Fruit fly (Drosophila melanogaster) whole organism, embryonic: ENCODE measurements around the gene CG43850.
A peak's percentile ranks its signal among the peaks of the same experiment; 100 is the strongest.

Source experiments
- CG10147 ChIP-seq: fragments of 200-800 bp; sonication (Bioruptor generic); optimal IDR thresholded peaks from 2 replicates; lab custom pipeline; 2019; ENCODE audit warnings: missing biosample characterization, mild to moderate bottlenecking, missing genetic modification characterization, moderate library complexity
- CG12236 ChIP-seq: fragments of 200-800 bp; sonication (Bioruptor generic); optimal IDR thresholded peaks from 2 replicates; lab custom pipeline; 2016; ENCODE audit warnings: missing biosample characterization, missing genetic modification characterization
- CG18619 ChIP-seq: fragments of 200-800 bp; sonication (Bioruptor generic); optimal IDR thresholded peaks from 3 replicates; lab custom pipeline; 2017; ENCODE audit warnings: missing biosample characterization, mild to moderate bottlenecking, missing genetic modification characterization
- CG4617 ChIP-seq: fragments of 200-800 bp; sonication (Bioruptor generic); optimal IDR thresholded peaks from 3 replicates; lab custom pipeline; 2016; ENCODE audit warnings: missing biosample characterization, missing genetic modification characterization, borderline replicate concordance
- CG5245 ChIP-seq: fragments of 200-800 bp; sonication (Bioruptor generic); optimal IDR thresholded peaks from 3 replicates; lab custom pipeline; 2016; ENCODE audit warnings: missing biosample characterization, missing genetic modification characterization
- HHEX ChIP-seq: fragments of 200-800 bp; sonication (Bioruptor generic); optimal IDR thresholded peaks from 3 replicates; lab custom pipeline; 2017; ENCODE audit warnings: missing biosample characterization, mild to moderate bottlenecking, missing genetic modification characterization, missing genetic modification reagents
- Oli ChIP-seq: fragments of 200-800 bp; sonication (Bioruptor generic); optimal IDR thresholded peaks from 2 replicates; lab custom pipeline; 2018; ENCODE audit warnings: missing biosample characterization, mild to moderate bottlenecking, missing genetic modification characterization, moderate library complexity
- TFAM ChIP-seq: fragments of 200-800 bp; sonication (Bioruptor generic); optimal IDR thresholded peaks from 2 replicates; lab custom pipeline; 2017; ENCODE audit warnings: missing biosample characterization, missing genetic modification characterization, inconsistent platforms
- inv ChIP-seq: fragments of 200-800 bp; sonication (Bioruptor generic); IDR thresholded peaks from 2 replicates; pipeline ENCODE4 v1.3.6; 2022; ENCODE audit warnings: missing biosample characterization, missing genetic modification characterization; ENCODE audit not compliant: partially characterized antibody
- onecut ChIP-seq: fragments of 200-800 bp; sonication (Bioruptor generic); IDR thresholded peaks from 2 replicates; pipeline ENCODE4 v1.3.6; 2022; ENCODE audit warnings: missing biosample characterization, missing genetic modification characterization
- pnt ChIP-seq: fragments of 200-800 bp; sonication (Bioruptor generic); optimal IDR thresholded peaks from 3 replicates; lab custom pipeline; 2016; ENCODE audit warnings: missing biosample characterization, missing genetic modification characterization
- trem ChIP-seq: fragments of 200-800 bp; optimal IDR thresholded peaks from 3 replicates; lab custom pipeline; 2019; ENCODE audit warnings: missing biosample characterization, mild to moderate bottlenecking, missing genetic modification characterization, moderate library complexity

CG43850 gene

dm6 chr2L:13460911-13461866 lies 46.0 kb downstream of the CG43850 start, which contains the start of gene CG46308 (continued):
- TF ChIP-seq HHEX (GFP tag; lab: Kevin White, UChicago) (no peak), CG5245 (GFP tag; lab: Kevin White, UChicago) (no peak), Oli (peak; percentile 8), inv (GFP tag; lab: Robert Waterston, UW) (no peak), TFAM (GFP tag; lab: Kevin White, UChicago) (no peak), CG18619 (GFP tag; lab: Kevin White, UChicago) (peak; percentile 28), trem (tag; lab: Kevin White, UChicago) (no peak), CG10147 (GFP tag; lab: Kevin White, UChicago) (peak; percentile 59), CG4617 (no peak), CG12236 (GFP tag; lab: Kevin White, UChicago) (no peak), pnt (GFP tag; lab: Kevin White, UChicago) (peak; percentile 11), onecut (GFP tag; lab: Robert Waterston, UW) (no peak)
- TF ChIP-seq, all 482 proteins: peak for 73
